Fruit fly (Drosophila melanogaster): ENCODE results near the gene Nplp3.

Nplp3 gene

DNA sequence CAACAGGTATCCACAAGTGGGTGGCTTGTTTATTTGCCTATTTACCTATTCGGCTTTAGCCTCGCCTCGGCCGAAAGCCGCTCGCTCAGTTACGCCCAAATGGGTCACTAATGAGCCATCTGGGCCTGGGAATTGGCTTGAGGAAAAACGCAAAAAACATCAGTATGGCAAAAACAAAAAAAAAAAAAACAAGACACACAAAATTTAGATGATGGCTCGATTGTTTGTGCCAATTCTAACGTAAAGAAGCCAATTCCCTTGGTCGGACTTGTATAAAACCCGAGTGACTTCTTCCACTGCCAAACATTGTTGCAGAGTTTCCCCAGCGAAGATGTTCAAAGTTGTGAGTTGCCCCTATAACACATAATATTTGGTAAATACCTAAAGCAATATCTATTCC is 16.7 kb upstream of the Nplp3 start, which contains the start of gene CG4982:
TSS of gene CG4982 (plus strand) at position 301 of the 400 bp plus-strand sequence.
- TF ChIP-seq CG5204 (GFP tag; optimal IDR thresholded peaks at IDR 0.05) (no peak), kay (GFP tag; ENCODE audit: borderline replicate concordance) (no peak), pad (GFP tag; optimal IDR thresholded peaks at IDR 0.05) (no peak), Clk (GFP tag; optimal IDR thresholded peaks at IDR 0.05) (no peak)

DNA sequence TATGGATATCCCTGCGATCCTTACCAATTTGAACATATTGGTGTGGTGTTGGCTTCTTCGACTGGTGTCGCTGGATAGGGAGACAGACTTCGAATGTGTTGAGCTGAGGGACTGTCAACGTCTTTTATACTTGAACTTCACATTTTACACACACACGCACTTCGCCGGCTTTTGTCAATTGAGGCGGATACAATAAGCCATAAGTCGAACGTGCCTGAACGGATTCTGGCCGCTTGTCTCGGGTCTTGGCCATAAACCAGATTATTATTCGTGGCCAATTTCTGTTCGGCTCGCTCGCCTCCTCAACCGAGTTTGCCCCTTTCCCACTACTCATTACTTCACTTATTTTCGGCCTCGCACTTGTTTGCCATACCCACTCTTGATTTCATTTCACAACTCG is 14.7 kb upstream of the Nplp3 start, which contains the start of gene CG13044:
TSS of gene CG13044 (minus strand) at position 101 of the 400 bp plus-strand sequence.
- TF ChIP-seq CG7101 (tag; optimal IDR thresholded peaks at IDR 0.05) (no peak), tj (GFP tag; optimal IDR thresholded peaks at IDR 0.05) (no peak), pad (GFP tag; optimal IDR thresholded peaks at IDR 0.05) (no peak), CG14711 (tag; optimal IDR thresholded peaks at IDR 0.05) (no peak), ovo (GFP tag; optimal IDR thresholded peaks at IDR 0.05) (no peak), cnc (optimal IDR thresholded peaks at IDR 0.05) (no peak), CG11617 (GFP tag; optimal IDR thresholded peaks at IDR 0.05) (no peak), CG33017 (tag; optimal IDR thresholded peaks at IDR 0.05) (no peak), Hr96 (GFP tag; optimal IDR thresholded peaks at IDR 0.05) (no peak), kay (GFP tag; ENCODE audit: borderline replicate concordance) (no peak), bab1 (GFP tag; optimal IDR thresholded peaks at IDR 0.05) (no peak), Clk (GFP tag; optimal IDR thresholded peaks at IDR 0.05) (no peak), cic (GFP tag; optimal IDR thresholded peaks at IDR 0.05) (no peak), Mnt (GFP tag; optimal IDR thresholded peaks at IDR 0.05) (no peak), CG7045 (GFP tag; optimal IDR thresholded peaks at IDR 0.05) (no peak)

DNA sequence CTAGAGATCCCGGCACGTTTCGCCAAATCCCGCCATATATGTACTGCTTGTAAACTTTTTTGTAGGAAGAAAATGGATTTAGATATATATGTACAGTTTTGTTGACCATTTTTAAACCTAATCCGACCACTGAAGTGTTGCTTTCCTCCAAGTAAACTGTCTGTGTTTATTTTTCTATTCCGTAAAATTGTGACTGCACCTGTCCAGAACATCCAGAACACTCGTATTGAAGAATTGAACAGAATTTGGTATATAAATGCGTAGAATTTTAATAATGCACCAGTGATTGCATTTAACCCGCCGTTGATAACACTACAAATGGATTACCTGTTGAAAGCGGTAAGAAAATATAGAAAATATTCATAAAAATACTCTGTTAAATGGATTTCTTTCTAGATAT is 13.8 kb upstream of the Nplp3 start, which contains the start of gene CG43249:
TSS of gene CG43249 (plus strand) at position 301 of the 400 bp plus-strand sequence.
- TF ChIP-seq cic (GFP tag; optimal IDR thresholded peaks at IDR 0.05) (no peak), CG12768 (GFP tag; optimal IDR thresholded peaks at IDR 0.05) (no peak), pad (GFP tag; optimal IDR thresholded peaks at IDR 0.05) (no peak), CG7045 (GFP tag; optimal IDR thresholded peaks at IDR 0.05) (no peak), CG5204 (GFP tag; optimal IDR thresholded peaks at IDR 0.05) (no peak), Clk (GFP tag; optimal IDR thresholded peaks at IDR 0.05) (no peak), Crg-1 (GFP tag; optimal IDR thresholded peaks at IDR 0.05) (no peak), CG33017 (tag; optimal IDR thresholded peaks at IDR 0.05) (no peak), bab1 (GFP tag; optimal IDR thresholded peaks at IDR 0.05) (no peak), ovo (GFP tag; optimal IDR thresholded peaks at IDR 0.05) (no peak)

DNA sequence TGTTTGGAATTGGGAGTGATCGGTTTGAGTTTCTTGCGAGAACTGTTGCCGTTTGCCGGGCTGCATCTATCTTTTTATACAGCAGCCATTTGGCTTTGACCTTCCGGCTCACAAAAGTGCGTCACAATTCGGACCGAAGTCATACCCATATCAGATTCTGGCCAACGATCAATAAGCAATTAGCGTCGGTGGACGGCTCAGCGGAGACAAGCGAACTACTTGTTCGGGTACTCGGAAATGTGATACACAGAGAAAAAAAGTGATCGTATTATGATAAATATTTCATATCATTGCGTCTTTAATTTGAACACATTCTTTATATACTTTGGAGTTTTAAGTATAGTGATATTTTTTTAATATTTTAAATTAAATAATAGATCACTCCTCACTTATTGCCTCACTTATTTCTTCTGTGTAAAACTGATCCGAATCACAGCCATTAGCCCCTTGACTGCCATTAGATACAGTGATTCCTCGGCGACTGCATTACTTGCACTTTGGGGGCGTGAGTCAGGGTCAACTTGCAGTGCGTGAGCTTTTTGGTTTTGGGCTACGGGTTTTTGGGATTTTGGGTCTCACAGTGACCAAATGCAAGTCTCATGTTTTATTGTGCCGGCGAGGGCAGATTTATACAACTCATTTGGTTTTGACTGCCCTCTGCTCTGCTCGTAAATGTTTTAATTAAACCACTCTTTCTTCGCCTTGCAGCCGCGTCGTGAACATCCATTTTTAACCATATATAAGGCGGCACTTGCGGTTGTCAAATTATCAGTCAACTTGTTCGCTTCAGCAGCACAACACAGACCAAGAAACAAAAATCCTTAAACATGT is 11.8 kb upstream of the Nplp3 start, which contains the start of the genes CG13043 and CG13063:
TSS of gene CG13043 (minus strand) at position 51 of the 831 bp plus-strand sequence.
TSS of gene CG13063 (plus strand) at position 781 of the 831 bp plus-strand sequence.
- TF ChIP-seq CG5204 (GFP tag; optimal IDR thresholded peaks at IDR 0.05) (no peak), CG7101 (tag; optimal IDR thresholded peaks at IDR 0.05) (no peak)

DNA sequence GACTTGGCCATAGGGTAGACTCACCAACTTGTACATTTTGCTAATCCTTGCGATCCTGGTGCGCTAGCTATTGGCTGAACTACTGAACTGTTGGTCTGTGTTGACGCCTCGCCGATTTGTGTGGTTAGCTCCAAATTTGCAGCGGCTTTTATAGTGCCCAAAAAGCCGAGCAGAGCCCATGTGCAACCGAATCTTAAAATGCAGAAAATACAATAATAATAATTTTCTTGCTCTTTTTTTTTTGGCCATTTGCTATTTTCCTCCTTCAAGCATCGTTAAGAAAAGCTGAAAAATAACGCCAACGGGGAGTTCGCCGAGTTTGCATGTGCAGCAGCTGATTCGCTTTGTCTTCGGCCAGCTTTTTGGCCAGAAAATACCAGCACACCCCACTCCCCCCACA is 9.4 kb upstream of the Nplp3 start, which contains the start of gene CG13042:
TSS of gene CG13042 (minus strand) at position 101 of the 400 bp plus-strand sequence.
- TF ChIP-seq Clk (GFP tag; optimal IDR thresholded peaks at IDR 0.05) (no peak), Hr96 (GFP tag; optimal IDR thresholded peaks at IDR 0.05) (no peak), CG7045 (GFP tag; optimal IDR thresholded peaks at IDR 0.05) (no peak)

DNA sequence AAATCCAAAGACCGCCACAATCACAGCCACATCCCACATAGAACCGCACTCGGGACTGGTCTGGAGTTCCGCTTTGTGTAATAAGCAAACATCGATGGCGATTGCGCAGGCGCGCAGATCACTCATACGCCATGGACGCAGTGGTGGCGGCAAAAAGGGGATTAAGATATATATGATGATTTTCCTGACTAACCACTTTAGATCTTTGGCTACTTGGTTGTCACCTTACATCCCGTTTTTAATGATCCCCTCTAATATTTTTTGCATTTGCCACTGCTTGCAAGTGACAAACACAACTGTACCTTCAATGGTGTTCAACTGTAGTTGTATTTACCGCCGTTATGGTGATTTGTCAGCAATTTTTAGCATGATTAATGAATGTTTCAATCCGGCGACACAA is 7.9 kb upstream of the Nplp3 start:
- TF ChIP-seq CG14711 (tag; optimal IDR thresholded peaks at IDR 0.05), result no peak
- no peak for TF ChIP-seq bab1 (GFP tag; optimal IDR thresholded peaks at IDR 0.05)
- TF ChIP-seq kay (GFP tag; ENCODE audit: borderline replicate concordance), result no peak
- peak; percentile 32 for TF ChIP-seq CG5204 (GFP tag; optimal IDR thresholded peaks at IDR 0.05)

DNA sequence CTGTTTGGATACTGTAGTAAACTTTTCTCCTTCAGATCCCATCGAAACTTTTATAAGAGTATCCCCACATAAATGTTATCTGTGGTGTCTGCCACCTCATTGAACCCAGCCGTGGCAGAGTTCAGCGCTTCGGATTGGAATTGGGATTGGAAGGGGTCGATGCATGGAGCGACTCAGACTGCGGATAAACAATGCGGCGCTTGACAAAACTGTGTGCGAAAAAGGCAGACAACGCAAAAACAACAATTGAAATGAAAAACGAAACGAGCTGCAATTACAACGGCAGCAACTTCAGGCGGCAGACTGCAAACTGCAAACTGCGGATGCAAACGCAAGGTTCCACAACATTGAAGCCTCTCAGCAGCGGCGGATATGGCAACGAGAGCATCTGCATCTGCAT is 3.8 kb upstream of the Nplp3 start, which contains the start of gene CG13062:
TSS of gene CG13062 (plus strand) at position 301 of the 400 bp plus-strand sequence.
- TF ChIP-seq kay (GFP tag; ENCODE audit: borderline replicate concordance), result no peak
- TF ChIP-seq Hr96 (GFP tag; optimal IDR thresholded peaks at IDR 0.05), result no peak
- TF ChIP-seq CG33017 (tag; optimal IDR thresholded peaks at IDR 0.05), result no peak
- TF ChIP-seq pad (GFP tag; optimal IDR thresholded peaks at IDR 0.05), result no peak
- TF ChIP-seq ovo (GFP tag; optimal IDR thresholded peaks at IDR 0.05), result no peak
- TF ChIP-seq Crg-1 (GFP tag; optimal IDR thresholded peaks at IDR 0.05), result no peak
- no peak for TF ChIP-seq CG1620 (GFP tag; optimal IDR thresholded peaks at IDR 0.05)
- no peak for TF ChIP-seq Clk (GFP tag; optimal IDR thresholded peaks at IDR 0.05)
- no peak for TF ChIP-seq CG7101 (tag; optimal IDR thresholded peaks at IDR 0.05)
- TF ChIP-seq bab1 (GFP tag; optimal IDR thresholded peaks at IDR 0.05), result no peak
- no peak for TF ChIP-seq Mnt (GFP tag; optimal IDR thresholded peaks at IDR 0.05)
- TF ChIP-seq tj (GFP tag; optimal IDR thresholded peaks at IDR 0.05), result no peak
- TF ChIP-seq CG11617 (GFP tag; optimal IDR thresholded peaks at IDR 0.05), result no peak

All from whole organism, adult.